Fruit fly (Drosophila melanogaster): Measurements from ENCODE around the gene xmas.
A peak's percentile ranks its signal among the peaks of the same experiment; 100 is the strongest.

DNA sequence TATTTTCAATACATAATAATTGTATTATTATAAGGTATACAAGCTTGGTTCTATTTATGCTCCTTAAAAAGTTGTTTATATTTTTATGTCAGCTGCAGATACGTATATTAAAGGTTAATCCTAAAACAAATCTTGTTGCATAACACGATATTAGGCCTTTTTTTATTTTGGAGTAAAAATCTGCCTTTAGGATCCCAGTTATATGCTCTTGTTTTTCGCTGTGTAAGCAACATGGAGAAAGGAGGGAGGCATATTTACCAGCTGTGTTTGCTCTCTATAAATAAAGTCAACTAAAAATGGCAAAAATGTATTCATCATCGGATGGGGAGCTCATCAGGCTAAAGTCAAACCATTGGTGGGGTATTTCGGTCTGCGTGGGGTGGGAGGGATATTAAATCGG is 37.5 kb downstream of the xmas start:
- TF ChIP-seq CG6854 (GFP tag; optimal IDR thresholded peaks at IDR 0.05) (no peak), fkh (GFP tag; optimal IDR thresholded peaks at IDR 0.05) (peak; percentile 55), CG32006 (GFP tag; optimal IDR thresholded peaks at IDR 0.05) (peak; percentile 50), Eip75B (GFP tag; optimal IDR thresholded peaks at IDR 0.05) (peak; percentile 9), OdsH (GFP tag; optimal IDR thresholded peaks at IDR 0.05) (peak; percentile 45)

Data from whole organism, prepupa.